Comparison of ENCODE assay signal across 1 fruit fly cellular context in genomic region chrX:12629564-12629963, dm6.
TF ChIP-seq lines count a peak whose summit lies in the region.

Gene Aven, minus strand, starts transcription at chrX:12629640.
Gene CG2540, plus strand, starts transcription at chrX:12629878.

TF ChIP-seq in whole organism, embryonic, 481 proteins besides CTCF, POLR2A, EP300 and RAD21 (continued from another document and continues in another):
- TF ChIP-seq CG18599 (GFP tag; optimal IDR thresholded peaks at IDR 0.05; lab: Kevin White, UChicago) = peak; percentile 92
- peak; percentile 70 to 93 for TF ChIP-seq crp (GFP tag; optimal IDR thresholded peaks at IDR 0.05; lab: Kevin White, UChicago)
- TF ChIP-seq CG8944 (GFP tag; optimal IDR thresholded peaks at IDR 0.05; lab: Kevin White, UChicago) = no peak
- TF ChIP-seq Mad (GFP tag; optimal IDR thresholded peaks at IDR 0.05; lab: Kevin White, UChicago) = no peak
- TF ChIP-seq CG12071 (GFP tag; optimal IDR thresholded peaks at IDR 0.05; lab: Kevin White, UChicago) = peak; percentile 6
- peak; percentile 80 for TF ChIP-seq CG12104 (GFP tag; optimal IDR thresholded peaks at IDR 0.05; lab: Kevin White, UChicago)
- peak; percentile 86 for TF ChIP-seq dmrt99B (tag; optimal IDR thresholded peaks at IDR 0.05; lab: Kevin White, UChicago)
- TF ChIP-seq CG9876 (GFP tag; optimal IDR thresholded peaks at IDR 0.05; lab: Kevin White, UChicago) = no peak
- TF ChIP-seq ewg (GFP tag; optimal IDR thresholded peaks at IDR 0.05; lab: Kevin White, UChicago) = peak; percentile 61
- peak; percentile 91 for TF ChIP-seq trem (tag; optimal IDR thresholded peaks at IDR 0.05; lab: Kevin White, UChicago)
- peak; percentile 84 for TF ChIP-seq CG10267 (tag; optimal IDR thresholded peaks at IDR 0.05; lab: Kevin White, UChicago)
- no peak for TF ChIP-seq gcm2 (GFP tag; optimal IDR thresholded peaks at IDR 0.05; lab: Kevin White, UChicago)
- TF ChIP-seq NC2α (GFP tag; optimal IDR thresholded peaks at IDR 0.05; lab: Kevin White, UChicago) = no peak
- peak; percentile 91 for TF ChIP-seq CG7839 (tag; optimal IDR thresholded peaks at IDR 0.05; lab: Kevin White, UChicago)
- no peak for TF ChIP-seq hbn (GFP tag; IDR thresholded peaks at IDR 0.05; lab: Robert Waterston, UW; ENCODE audit: partially characterized antibody)
- TF ChIP-seq CG30431 (GFP tag; optimal IDR thresholded peaks at IDR 0.05; lab: Kevin White, UChicago) = peak; percentile 74
- no peak for TF ChIP-seq vnd (GFP tag; IDR thresholded peaks at IDR 0.05; lab: Robert Waterston, UW; ENCODE audit: partially characterized antibody)
- peak; percentile 59 for TF ChIP-seq CG12942 (GFP tag; optimal IDR thresholded peaks at IDR 0.05; lab: Kevin White, UChicago)
- peak; percentile 54 for TF ChIP-seq CG2875 (GFP tag; optimal IDR thresholded peaks at IDR 0.05; lab: Kevin White, UChicago)
- TF ChIP-seq Scr (GFP tag; IDR thresholded peaks at IDR 0.05; lab: Robert Waterston, UW; ENCODE audit: partially characterized antibody) = 0 out of 2 replicates have a peak, but pooled peaks have one; percentile 13
- peak in 1 of 2 experiments; percentile 72 for TF ChIP-seq insv (GFP tag; optimal IDR thresholded peaks at IDR 0.05; lab: Kevin White, UChicago)
- TF ChIP-seq Hmx (GFP tag; optimal IDR thresholded peaks at IDR 0.05; lab: Kevin White, UChicago) = no peak
- peak; percentile 77 for TF ChIP-seq oc (tag; optimal IDR thresholded peaks at IDR 0.05; lab: Kevin White, UChicago)
- TF ChIP-seq CG13296 (GFP tag; optimal IDR thresholded peaks at IDR 0.05; lab: Kevin White, UChicago) = peak; percentile 90
- peak; percentile 61 for TF ChIP-seq YL-1 (GFP tag; optimal IDR thresholded peaks at IDR 0.05; lab: Kevin White, UChicago)
- peak; percentile 33; the same call in 1 of the 3 replicates for TF ChIP-seq CG14050 (GFP tag; IDR thresholded peaks at IDR 0.05; lab: Robert Waterston, UW)
- peak; percentile 72 for TF ChIP-seq Deaf1 (tag; optimal IDR thresholded peaks at IDR 0.05; lab: Kevin White, UChicago)
- TF ChIP-seq peb (GFP tag; IDR thresholded peaks at IDR 0.05; lab: Robert Waterston, UW) = no peak
- no peak for TF ChIP-seq CG7963 (GFP tag; IDR thresholded peaks at IDR 0.05; lab: Robert Waterston, UW; ENCODE audit: partially characterized antibody)
- TF ChIP-seq z (GFP tag; IDR thresholded peaks at IDR 0.05; lab: Robert Waterston, UW) = no peak
- TF ChIP-seq prd (optimal IDR thresholded peaks at IDR 0.05; lab: Kevin White, UChicago) = no peak
- peak; percentile 63 for TF ChIP-seq prd (GFP tag; IDR thresholded peaks at IDR 0.05; lab: Robert Waterston, UW)
- no peak for TF ChIP-seq crol (GFP tag; IDR thresholded peaks at IDR 0.05; lab: Robert Waterston, UW)
- TF ChIP-seq CG8359 (GFP tag; optimal IDR thresholded peaks at IDR 0.05; lab: Kevin White, UChicago; ENCODE audit: borderline replicate concordance) = peak; percentile 44
- peak; percentile 83; the same call in 1 of the 2 replicates for TF ChIP-seq vvl (GFP tag; IDR thresholded peaks at IDR 0.05; lab: Robert Waterston, UW)
- no peak for TF ChIP-seq bigmax (GFP tag; optimal IDR thresholded peaks at IDR 0.05; lab: Kevin White, UChicago)
- peak; percentile 87 for TF ChIP-seq Meics (GFP tag; optimal IDR thresholded peaks at IDR 0.05; lab: Kevin White, UChicago)
- TF ChIP-seq danr (GFP tag; IDR thresholded peaks at IDR 0.05; lab: Robert Waterston, UW) = peak; percentile 23; the same call in 1 of the 2 replicates
- peak; percentile 90 for TF ChIP-seq CG3281 (GFP tag; optimal IDR thresholded peaks at IDR 0.05; lab: Kevin White, UChicago)
- TF ChIP-seq nerfin-2 (GFP tag; IDR thresholded peaks at IDR 0.05; lab: Robert Waterston, UW; ENCODE audit: partially characterized antibody) = no peak
- peak; percentile 78 for TF ChIP-seq Hr3 (GFP tag; optimal IDR thresholded peaks at IDR 0.05; lab: Kevin White, UChicago)
- no peak for TF ChIP-seq CG17612 (GFP tag; IDR thresholded peaks at IDR 0.05; lab: Robert Waterston, UW)
- no peak for TF ChIP-seq Dfd (GFP tag; optimal IDR thresholded peaks at IDR 0.05; lab: Kevin White, UChicago)
- TF ChIP-seq pb (GFP tag; optimal IDR thresholded peaks at IDR 0.05; lab: Kevin White, UChicago) = no peak
- TF ChIP-seq ind (GFP tag; optimal IDR thresholded peaks at IDR 0.05; lab: Kevin White, UChicago) = peak; percentile 59
- 0 out of 2 replicates have a peak, but pooled peaks have one; percentile 63 for TF ChIP-seq rib (GFP tag; IDR thresholded peaks at IDR 0.05; lab: Robert Waterston, UW)
- TF ChIP-seq CG16813 (GFP tag; IDR thresholded peaks at IDR 0.05; lab: Robert Waterston, UW; ENCODE audit: partially characterized antibody) = no peak
- peak; percentile 90 for TF ChIP-seq CG12659 (GFP tag; optimal IDR thresholded peaks at IDR 0.05; lab: Kevin White, UChicago)
- peak; percentile 86 for TF ChIP-seq Nf-YC (tag; optimal IDR thresholded peaks at IDR 0.05; lab: Kevin White, UChicago)
- TF ChIP-seq disco-r (GFP tag; optimal IDR thresholded peaks at IDR 0.05; lab: Kevin White, UChicago) = no peak
- peak; percentile 52 for TF ChIP-seq CG10654 (GFP tag; optimal IDR thresholded peaks at IDR 0.05; lab: Kevin White, UChicago)
- no peak for TF ChIP-seq chinmo (GFP tag; IDR thresholded peaks at IDR 0.05; lab: Robert Waterston, UW; ENCODE audit: partially characterized antibody)
- TF ChIP-seq bcd (GFP tag; optimal IDR thresholded peaks at IDR 0.05; lab: Kevin White, UChicago) = peak; percentile 80
- TF ChIP-seq CG17186 (GFP tag; optimal IDR thresholded peaks at IDR 0.05; lab: Kevin White, UChicago) = no peak
- TF ChIP-seq CG32772 (GFP tag; IDR thresholded peaks at IDR 0.05; lab: Robert Waterston, UW) = peak; percentile 69
- peak; percentile 92 for TF ChIP-seq CG31441 (GFP tag; IDR thresholded peaks at IDR 0.05; lab: Robert Waterston, UW)
- TF ChIP-seq CG4404 (GFP tag; IDR thresholded peaks at IDR 0.05; lab: Robert Waterston, UW) = peak; percentile 45; the same call in 1 of the 2 replicates
- TF ChIP-seq HmgD (GFP tag; optimal IDR thresholded peaks at IDR 0.05; lab: Kevin White, UChicago) = no peak
- no peak for TF ChIP-seq Dip3 (GFP tag; optimal IDR thresholded peaks at IDR 0.05; lab: Kevin White, UChicago)
- TF ChIP-seq CG11085 (GFP tag; IDR thresholded peaks at IDR 0.05; lab: Robert Waterston, UW) = peak; percentile 74
- TF ChIP-seq Chrac-16 (GFP tag; optimal IDR thresholded peaks at IDR 0.05; lab: Kevin White, UChicago) = peak; percentile 56
- TF ChIP-seq CG12219 (GFP tag; optimal IDR thresholded peaks at IDR 0.05; lab: Kevin White, UChicago) = peak; percentile 44
- TF ChIP-seq Ssrp (tag; optimal IDR thresholded peaks at IDR 0.05; lab: Kevin White, UChicago) = peak; percentile 83
- no peak for TF ChIP-seq tx (GFP tag; optimal IDR thresholded peaks at IDR 0.05; lab: Kevin White, UChicago)
- no peak for TF ChIP-seq slp2 (GFP tag; optimal IDR thresholded peaks at IDR 0.05; lab: Kevin White, UChicago)
- TF ChIP-seq Fer1 (GFP tag; optimal IDR thresholded peaks at IDR 0.05; lab: Kevin White, UChicago) = peak; percentile 92
- TF ChIP-seq Optix (GFP tag; IDR thresholded peaks at IDR 0.05; lab: Robert Waterston, UW) = peak; percentile 47; the same call in 1 of the 3 replicates
- TF ChIP-seq Sry-β (GFP tag; optimal IDR thresholded peaks at IDR 0.05; lab: Kevin White, UChicago) = peak; percentile 44
- TF ChIP-seq CG2116 (GFP tag; optimal IDR thresholded peaks at IDR 0.05; lab: Kevin White, UChicago) = peak; percentile 61
- TF ChIP-seq CG11456 (GFP tag; IDR thresholded peaks at IDR 0.05; lab: Robert Waterston, UW) = peak; percentile 55; the same call in 1 of the 3 replicates
- peak; percentile 86 for TF ChIP-seq odd (GFP tag; optimal IDR thresholded peaks at IDR 0.05; lab: Kevin White, UChicago)
- peak in 1 of 3 experiments; percentile 34 for TF ChIP-seq Stat92E (GFP tag; optimal IDR thresholded peaks at IDR 0.05; lab: Kevin White, UChicago)
- TF ChIP-seq CG15269 (tag; optimal IDR thresholded peaks at IDR 0.05; lab: Kevin White, UChicago) = peak; percentile 88
- TF ChIP-seq Side (GFP tag; optimal IDR thresholded peaks at IDR 0.05; lab: Kevin White, UChicago) = no peak
- no peak for TF ChIP-seq zf30C (GFP tag; optimal IDR thresholded peaks at IDR 0.05; lab: Kevin White, UChicago)
- TF ChIP-seq Bteb2 (GFP tag; optimal IDR thresholded peaks at IDR 0.05; lab: Kevin White, UChicago) = no peak
- peak; percentile 87 for TF ChIP-seq CG4328 (GFP tag; optimal IDR thresholded peaks at IDR 0.05; lab: Kevin White, UChicago)
- peak; percentile 59 for TF ChIP-seq E2f2 (GFP tag; IDR thresholded peaks at IDR 0.05; lab: Robert Waterston, UW)
- no peak for TF ChIP-seq CG9609 (GFP tag; optimal IDR thresholded peaks at IDR 0.05; lab: Kevin White, UChicago)
- peak; percentile 51 for TF ChIP-seq ac (GFP tag; optimal IDR thresholded peaks at IDR 0.05; lab: Kevin White, UChicago)
- TF ChIP-seq cad (GFP tag; optimal IDR thresholded peaks at IDR 0.05; lab: Kevin White, UChicago) = no peak
- no peak for TF ChIP-seq ftz-f1 (GFP tag; optimal IDR thresholded peaks at IDR 0.05; lab: Kevin White, UChicago)
- TF ChIP-seq CG11696 (GFP tag; IDR thresholded peaks at IDR 0.05; lab: Robert Waterston, UW) = 0 out of 2 replicates have a peak, but pooled peaks have one; percentile 23
- TF ChIP-seq kah (GFP tag; optimal IDR thresholded peaks at IDR 0.05; lab: Kevin White, UChicago) = peak; percentile 71
- peak; percentile 55 for TF ChIP-seq CG4617 (GFP tag; optimal IDR thresholded peaks at IDR 0.05; lab: Kevin White, UChicago; ENCODE audit: borderline replicate concordance)
- TF ChIP-seq kni (GFP tag; optimal IDR thresholded peaks at IDR 0.05; lab: Kevin White, UChicago) = peak; percentile 6
- no peak for TF ChIP-seq yki (optimal IDR thresholded peaks at IDR 0.05; lab: Kevin White, UChicago)
- no peak for TF ChIP-seq CG33213 (GFP tag; optimal IDR thresholded peaks at IDR 0.05; lab: Kevin White, UChicago)
- TF ChIP-seq bowl (GFP tag; IDR thresholded peaks at IDR 0.05; lab: Robert Waterston, UW) = no peak
- TF ChIP-seq Gsc (GFP tag; IDR thresholded peaks at IDR 0.05; lab: Robert Waterston, UW) = no peak
- TF ChIP-seq CG5953 (GFP tag; IDR thresholded peaks at IDR 0.05; lab: Robert Waterston, UW) = no peak
- no peak for TF ChIP-seq Doc3 (GFP tag; IDR thresholded peaks at IDR 0.05; lab: Robert Waterston, UW; ENCODE audit: partially characterized antibody)
- peak; percentile 56 for TF ChIP-seq CG10431 (GFP tag; optimal IDR thresholded peaks at IDR 0.05; lab: Kevin White, UChicago)
- TF ChIP-seq CG15601 (tag; optimal IDR thresholded peaks at IDR 0.05; lab: Kevin White, UChicago) = peak; percentile 85
- no peak for TF ChIP-seq Lpt (GFP tag; optimal IDR thresholded peaks at IDR 0.05; lab: Kevin White, UChicago)
- TF ChIP-seq CG34422 (GFP tag; IDR thresholded peaks at IDR 0.05; lab: Robert Waterston, UW) = peak; percentile 33; the same call in 1 of the 3 replicates
- no peak for TF ChIP-seq Hsf (GFP tag; optimal IDR thresholded peaks at IDR 0.05; lab: Kevin White, UChicago)
- no peak for TF ChIP-seq Ets65A (GFP tag; lab: Kevin White, UChicago)
- no peak for TF ChIP-seq luna (GFP tag; optimal IDR thresholded peaks at IDR 0.05; lab: Kevin White, UChicago)
- TF ChIP-seq scrt (GFP tag; optimal IDR thresholded peaks at IDR 0.05; lab: Kevin White, UChicago) = peak; percentile 78
- TF ChIP-seq seq (GFP tag; IDR thresholded peaks at IDR 0.05; lab: Robert Waterston, UW) = peak; percentile 47
- peak; percentile 88 for TF ChIP-seq gcm (GFP tag; optimal IDR thresholded peaks at IDR 0.05; lab: Kevin White, UChicago)
- TF ChIP-seq tna (GFP tag; IDR thresholded peaks at IDR 0.05; lab: Robert Waterston, UW; ENCODE audit: partially characterized antibody) = no peak
- TF ChIP-seq CG7372 (GFP tag; IDR thresholded peaks at IDR 0.05; lab: Robert Waterston, UW) = peak; percentile 59
- TF ChIP-seq CG2129 (GFP tag; IDR thresholded peaks at IDR 0.05; lab: Robert Waterston, UW; ENCODE audit: partially characterized antibody) = no peak
- TF ChIP-seq CG2889 (GFP tag; IDR thresholded peaks at IDR 0.05; lab: Robert Waterston, UW) = no peak
- TF ChIP-seq lbe (GFP tag; optimal IDR thresholded peaks at IDR 0.05; lab: Kevin White, UChicago) = peak; percentile 67
- TF ChIP-seq CG17802 (tag; optimal IDR thresholded peaks at IDR 0.05; lab: Kevin White, UChicago) = peak; percentile 13
- TF ChIP-seq abd-A (tag; optimal IDR thresholded peaks at IDR 0.05; lab: Kevin White, UChicago) = no peak
- peak; percentile 89 for TF ChIP-seq CG10543 (GFP tag; optimal IDR thresholded peaks at IDR 0.05; lab: Kevin White, UChicago)
- peak; percentile 81 for TF ChIP-seq CG18619 (GFP tag; optimal IDR thresholded peaks at IDR 0.05; lab: Kevin White, UChicago)
- no peak for TF ChIP-seq CHES-1-like (GFP tag; optimal IDR thresholded peaks at IDR 0.05; lab: Kevin White, UChicago)
- peak; percentile 36; the same call in 1 of the 2 replicates for TF ChIP-seq CG4730 (GFP tag; IDR thresholded peaks at IDR 0.05; lab: Robert Waterston, UW)
- TF ChIP-seq Antp (GFP tag; optimal IDR thresholded peaks at IDR 0.05; lab: Kevin White, UChicago) = no peak
- TF ChIP-seq pan (optimal IDR thresholded peaks at IDR 0.05; lab: Kevin White, UChicago) = no peak
- TF ChIP-seq pan (GFP tag; optimal IDR thresholded peaks at IDR 0.05 in 1 of 2, IDR thresholded peaks at IDR 0.05 in 1 of 2) = peak in 1 of 2 experiments; percentile 69
- no peak for TF ChIP-seq sr (GFP tag; IDR thresholded peaks at IDR 0.05; lab: Robert Waterston, UW)
- TF ChIP-seq CG7556 (GFP tag; optimal IDR thresholded peaks at IDR 0.05; lab: Kevin White, UChicago) = peak; percentile 90
- peak; percentile 60; the same call in 1 of the 2 replicates for TF ChIP-seq Rfx (GFP tag; IDR thresholded peaks at IDR 0.05; lab: Robert Waterston, UW)
- TF ChIP-seq HLH3B (GFP tag; IDR thresholded peaks at IDR 0.05; lab: Robert Waterston, UW) = peak; percentile 45
- TF ChIP-seq CG16779 (GFP tag; IDR thresholded peaks at IDR 0.05; lab: Robert Waterston, UW) = no peak
- peak; percentile 79 for TF ChIP-seq CG11695 (GFP tag; IDR thresholded peaks at IDR 0.05; lab: Robert Waterston, UW)
- TF ChIP-seq Asciz (GFP tag; optimal IDR thresholded peaks at IDR 0.05; lab: Kevin White, UChicago) = peak; percentile 67
- TF ChIP-seq CG34224 (GFP tag; IDR thresholded peaks at IDR 0.05; lab: Robert Waterston, UW; ENCODE audit: partially characterized antibody) = no peak
- TF ChIP-seq HLH4C (GFP tag; IDR thresholded peaks at IDR 0.05; lab: Robert Waterston, UW; ENCODE audit: partially characterized antibody) = no peak
- TF ChIP-seq org-1 (GFP tag; optimal IDR thresholded peaks at IDR 0.05; lab: Kevin White, UChicago) = peak; percentile 63
- TF ChIP-seq tll (GFP tag; optimal IDR thresholded peaks at IDR 0.05; lab: Kevin White, UChicago) = peak in 1 of 2 experiments; percentile 28
- 0 out of 2 replicates have a peak, but pooled peaks have one; percentile 34 for TF ChIP-seq gsb (GFP tag; IDR thresholded peaks at IDR 0.05; lab: Robert Waterston, UW)
- TF ChIP-seq CG14860 (GFP tag; IDR thresholded peaks at IDR 0.05; lab: Robert Waterston, UW; ENCODE audit: partially characterized antibody) = no peak
